Worm (Caenorhabditis elegans): Measurements from ENCODE around the gene attf-3.

DNA sequence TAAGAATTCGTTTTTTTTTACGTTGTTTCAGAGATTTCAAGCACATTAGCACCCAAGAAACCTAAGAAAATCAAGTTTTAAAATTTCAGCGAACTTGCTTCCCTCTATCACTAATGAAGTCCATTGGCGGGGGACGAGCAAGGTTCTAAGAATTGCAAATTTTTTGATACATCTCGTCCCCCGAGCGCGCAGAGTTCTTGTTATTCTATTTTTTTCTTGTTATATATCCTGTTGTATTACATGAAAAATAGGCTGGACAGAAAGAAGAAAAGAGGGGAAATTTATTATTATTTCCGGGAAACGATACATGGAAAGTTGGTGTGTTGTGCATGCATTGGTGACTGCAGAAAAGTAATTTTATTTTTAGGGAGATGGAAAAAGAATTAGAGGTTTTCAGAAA is 56.6 kb downstream of the attf-3 start:
- TF ChIP-seq nhr-77 (tag; optimal IDR thresholded peaks at IDR 0.05) = no peak
- no peak for TF ChIP-seq nhr-25 (tag; optimal IDR thresholded peaks at IDR 0.05)
- TF ChIP-seq unc-62 (GFP tag; optimal IDR thresholded peaks at IDR 0.05) = no peak
- TF ChIP-seq nhr-129 (tag; optimal IDR thresholded peaks at IDR 0.05) = no peak
- TF ChIP-seq nhr-6 (tag; optimal IDR thresholded peaks at IDR 0.05) = no peak
- no peak for TF ChIP-seq mdl-1 (tag; optimal IDR thresholded peaks at IDR 0.05)
- TF ChIP-seq nhr-11 (tag; optimal IDR thresholded peaks at IDR 0.05) = no peak
- no peak for TF ChIP-seq sma-9 (GFP tag; optimal IDR thresholded peaks at IDR 0.05)
- no peak for TF ChIP-seq sma-9 (tag; optimal IDR thresholded peaks at IDR 0.05)
- no peak for TF ChIP-seq skn-1 (tag; optimal IDR thresholded peaks at IDR 0.05)
- TF ChIP-seq egl-27 (tag; optimal IDR thresholded peaks at IDR 0.05) = no peak
- no peak for TF ChIP-seq aly-2 (tag; optimal IDR thresholded peaks at IDR 0.05)
- TF ChIP-seq lin-13 (GFP tag; optimal IDR thresholded peaks at IDR 0.05) = no peak

All from whole organism, L2 larva.